Fruit fly (Drosophila melanogaster) whole organism, wandering third instar larva: ENCODE results near the gene CG7772.

Experiments
- CG32264 ChIP-seq: fragments of 200-800 bp; sonication (Bioruptor generic); optimal IDR thresholded peaks from 2 replicates; lab custom pipeline; 2016; ENCODE audit warnings: missing biosample characterization, missing genetic modification characterization
- CG9705 ChIP-seq: fragments of 200-800 bp; sonication (Bioruptor generic); optimal IDR thresholded peaks from 2 replicates; lab custom pipeline; 2018; ENCODE audit warnings: missing biosample characterization, mild to moderate bottlenecking, missing genetic modification characterization
- CrebA ChIP-seq: fragments of 200-800 bp; sonication (Bioruptor generic); optimal IDR thresholded peaks from 2 replicates; lab custom pipeline; 2016; ENCODE audit warnings: missing biosample characterization, mild to moderate bottlenecking, missing genetic modification characterization, borderline replicate concordance
- Dfd ChIP-seq: fragments of >200 bp; optimal IDR thresholded peaks from 2 replicates; lab custom pipeline; 2017; ENCODE audit warnings: missing biosample characterization, missing genetic modification characterization
- HLH106 ChIP-seq: fragments of 200-800 bp; optimal IDR thresholded peaks from 3 replicates; lab custom pipeline; 2019; ENCODE audit warnings: missing biosample characterization, mild to moderate bottlenecking, missing genetic modification characterization, moderate library complexity
- Hnf4 ChIP-seq: fragments of 200-800 bp; sonication (Bioruptor generic); optimal IDR thresholded peaks from 2 replicates; lab custom pipeline; 2016; ENCODE audit warnings: missing biosample characterization, mild to moderate bottlenecking, missing genetic modification characterization
- Hr78 ChIP-seq: fragments of >200 bp; optimal IDR thresholded peaks from 2 replicates; lab custom pipeline; 2017; ENCODE audit warnings: missing biosample characterization, missing genetic modification characterization
- Jra ChIP-seq: sonication (Bioruptor generic); optimal IDR thresholded peaks from 2 replicates; lab custom pipeline; 2016; ENCODE audit warnings: missing biosample characterization, missing genetic modification characterization
- Mio ChIP-seq: sonication (Bioruptor generic); optimal IDR thresholded peaks from 2 replicates; lab custom pipeline; 2016; ENCODE audit warnings: missing biosample characterization, missing genetic modification characterization
- Myc ChIP-seq: fragments of >200 bp; optimal IDR thresholded peaks from 2 replicates; lab custom pipeline; 2017
- OdsH ChIP-seq: fragments of 200-800 bp; sonication (Bioruptor generic); optimal IDR thresholded peaks from 2 replicates; lab custom pipeline; 2016; ENCODE audit warnings: missing biosample characterization, mild to moderate bottlenecking, missing genetic modification characterization
- Rel ChIP-seq, 2 experiments: fragments of 200-800 bp; sonication (Bioruptor generic) in 1 of 2; optimal IDR thresholded peaks; 2 replicates in 1 of 2; 3 replicates in 1 of 2; lab custom pipeline; 2016 to 2019; ENCODE audit warnings: mild to moderate bottlenecking in 2 of 2, missing biosample characterization in 2 of 2, missing genetic modification characterization in 2 of 2, moderate library complexity in 1 of 2
- Sp1 ChIP-seq: fragments of 200-800 bp; sonication (Bioruptor generic); optimal IDR thresholded peaks from 3 replicates; lab custom pipeline; 2019; ENCODE audit warnings: missing biosample characterization, mild to moderate bottlenecking, missing genetic modification characterization, moderate library complexity
- Vsx2 ChIP-seq: fragments of 200-300, 225-300 bp; sonication (Bioruptor generic); optimal IDR thresholded peaks from 2 replicates; lab custom pipeline; 2018; ENCODE audit warnings: missing biosample characterization, missing genetic modification characterization; ENCODE audit not compliant: partially characterized antibody
- br ChIP-seq: fragments of 200-800 bp; sonication (Bioruptor generic); optimal IDR thresholded peaks from 2 replicates; lab custom pipeline; 2016; ENCODE audit warnings: missing biosample characterization, missing genetic modification characterization
- brk ChIP-seq: fragments of 200-800 bp; sonication (Bioruptor generic); optimal IDR thresholded peaks from 2 replicates; lab custom pipeline; 2016; ENCODE audit warnings: missing biosample characterization, mild to moderate bottlenecking, missing genetic modification characterization
- dl ChIP-seq, 2 experiments: fragments of 175-275, 200-275 bp in 1 of 2; fragments of 200-275 bp in 1 of 2; sonication (Bioruptor generic); optimal IDR thresholded peaks; lab custom pipeline; 2018; ENCODE audit warnings: mild to moderate bottlenecking in 2 of 2, missing biosample characterization in 2 of 2, missing genetic modification characterization in 2 of 2, moderate library complexity in 2 of 2; ENCODE audit not compliant: partially characterized antibody in 2 of 2, insufficient read depth in 1 of 2
- dsf ChIP-seq: sonication (Bioruptor generic); optimal IDR thresholded peaks from 2 replicates; lab custom pipeline; 2016; ENCODE audit warnings: missing biosample characterization, missing genetic modification characterization, borderline replicate concordance
- ey ChIP-seq: fragments of 200-800 bp; sonication (Bioruptor generic); optimal IDR thresholded peaks from 2 replicates; lab custom pipeline; 2016; ENCODE audit warnings: missing biosample characterization, missing genetic modification characterization
- foxo ChIP-seq, 2 experiments: fragments of 200-800 bp; sonication (Bioruptor generic); optimal IDR thresholded peaks; 2 replicates in 1 of 2; 3 replicates in 1 of 2; lab custom pipeline; 2016 to 2017; ENCODE audit warnings: missing biosample characterization in 2 of 2, missing genetic modification characterization in 2 of 2
- fru ChIP-seq: fragments of 200-800 bp; sonication (Bioruptor generic); optimal IDR thresholded peaks from 3 replicates; lab custom pipeline; 2016; ENCODE audit warnings: missing biosample characterization, mild to moderate bottlenecking, missing genetic modification characterization
- h ChIP-seq: fragments of 200-800 bp; sonication (Bioruptor generic); optimal IDR thresholded peaks from 3 replicates; lab custom pipeline; 2016; ENCODE audit warnings: missing biosample characterization, mild to moderate bottlenecking, missing genetic modification characterization
- jim ChIP-seq: fragments of 175-275, 200-325 bp; sonication (Bioruptor generic); optimal IDR thresholded peaks from 2 replicates; lab custom pipeline; 2016; ENCODE audit warnings: missing biosample characterization, mild to moderate bottlenecking, missing genetic modification characterization
- lola ChIP-seq: fragments of >200 bp; optimal IDR thresholded peaks from 2 replicates; lab custom pipeline; 2017; ENCODE audit warnings: missing biosample characterization, missing genetic modification characterization
- pan ChIP-seq: fragments of >200 bp; optimal IDR thresholded peaks from 2 replicates; lab custom pipeline; 2017
- psq ChIP-seq: fragments of 200-800 bp; sonication (Bioruptor generic); optimal IDR thresholded peaks from 3 replicates; lab custom pipeline; 2017; ENCODE audit warnings: missing biosample characterization, mild to moderate bottlenecking, missing genetic modification characterization, moderate library complexity
- rgr ChIP-seq: fragments of 200-800 bp; sonication (Bioruptor generic); optimal IDR thresholded peaks from 3 replicates; lab custom pipeline; 2016; ENCODE audit warnings: missing biosample characterization, mild to moderate bottlenecking, missing genetic modification characterization
- sv ChIP-seq: fragments of 200-800 bp; sonication (Bioruptor generic); optimal IDR thresholded peaks from 3 replicates; lab custom pipeline; 2016; ENCODE audit warnings: missing biosample characterization, missing genetic modification characterization
- woc ChIP-seq: sonication (Bioruptor generic); optimal IDR thresholded peaks from 2 replicates; lab custom pipeline; 2016; ENCODE audit warnings: missing biosample characterization, mild to moderate bottlenecking, missing genetic modification characterization

The CG7772 gene

dm6 chrX:17857809-17858208, 49.3 kb downstream of the CG7772 start:
- TF ChIP-seq fru (no peak), Dfd (GFP tag; lab: Kevin White, UChicago) (no peak), Sp1 (GFP tag; lab: Kevin White, UChicago) (no peak), h (GFP tag; lab: Kevin White, UChicago) (no peak), pan (no peak), CG9705 (GFP tag; lab: Kevin White, UChicago) (no peak), woc (GFP tag; lab: Kevin White, UChicago) (no peak), Jra (GFP tag; lab: Kevin White, UChicago) (no peak), Hr78 (GFP tag; lab: Kevin White, UChicago) (no peak), ey (no peak), br (GFP tag; lab: Kevin White, UChicago) (no peak)
- TF ChIP-seq, all 38 proteins: peak for 0

dm6 chrX:17856458-17857277, 50.4 kb downstream of the CG7772 start, which contains the start of gene Srx:
TSS of gene Srx (plus strand) at chrX:17856974.
- TF ChIP-seq foxo (GFP tag; optimal IDR thresholded peaks at IDR 0.05; lab: Kevin White, UChicago) (peak in 1 of 2 experiments; percentile 47), Hnf4 (GFP tag; lab: Kevin White, UChicago) (peak; percentile 66), dl (GFP tag; optimal IDR thresholded peaks at IDR 0.05; lab: Kevin White, UChicago; ENCODE audit: insufficient read depth in 1 of 2, partially characterized antibody in 2 of 2) (no peak), br (GFP tag; lab: Kevin White, UChicago) (peak; percentile 59), Myc (lab: Kevin White, UChicago) (no peak), Sp1 (GFP tag; lab: Kevin White, UChicago) (peak; percentile 62), OdsH (GFP tag; lab: Kevin White, UChicago) (peak; percentile 39), woc (GFP tag; lab: Kevin White, UChicago) (no peak), dsf (GFP tag; lab: Kevin White, UChicago) (no peak), brk (GFP tag; lab: Kevin White, UChicago) (no peak), rgr (GFP tag; lab: Kevin White, UChicago) (peak; percentile 26), sv (GFP tag; lab: Kevin White, UChicago) (no peak), CG9705 (GFP tag; lab: Kevin White, UChicago) (peak; percentile 18), CG32264 (GFP tag; lab: Kevin White, UChicago) (no peak), Mio (GFP tag; lab: Kevin White, UChicago) (no peak), psq (GFP tag; lab: Kevin White, UChicago) (peak; percentile 43), Jra (GFP tag; lab: Kevin White, UChicago) (peak; percentile 60), fru (peak; percentile 33), Vsx2 (GFP tag; lab: Kevin White, UChicago) (no peak), ey (peak; percentile 35), jim (GFP tag; lab: Kevin White, UChicago) (peak; percentile 90), h (GFP tag; lab: Kevin White, UChicago) (peak; percentile 59), HLH106 (tag; lab: Kevin White, UChicago) (peak; percentile 59), lola (GFP tag; lab: Kevin White, UChicago) (no peak), CrebA (GFP tag; lab: Kevin White, UChicago) (no peak), Rel (GFP tag; optimal IDR thresholded peaks at IDR 0.05; lab: Kevin White, UChicago) (no peak), Rel (tag; optimal IDR thresholded peaks at IDR 0.05; lab: Kevin White, UChicago) (peak; percentile 59)
